Fruit fly (Drosophila melanogaster): ENCODE data around the gene Rab9D.
A peak's percentile ranks its signal among the peaks of the same experiment; 100 is the strongest.

dm6 chrX:10557432-10557831, 31.5 kb upstream of the Rab9D start:
- TF ChIP-seq CG3032 (tag; optimal IDR thresholded peaks at IDR 0.05) (peak; percentile 64), Sox15 (GFP tag; optimal IDR thresholded peaks at IDR 0.05) (peak; percentile 71), CG8119 (GFP tag; IDR thresholded peaks at IDR 0.05) (peak; percentile 96), Smox (GFP tag; optimal IDR thresholded peaks at IDR 0.05) (peak; percentile 91), CG34406 (GFP tag; optimal IDR thresholded peaks at IDR 0.05) (peak; percentile 91), spab (GFP tag; optimal IDR thresholded peaks at IDR 0.05) (peak; percentile 67), esn (GFP tag; optimal IDR thresholded peaks at IDR 0.05) (peak; percentile 93)

All from whole organism, prepupa.